Worm (Caenorhabditis elegans) whole organism, L2 larva: ENCODE results near the gene ZK632.14.

ENCODE experiments used
- C34F6.9 ChIP-seq: fragments of 150-350 bp; optimal IDR thresholded peaks from 2 replicates; lab custom pipeline; 2014; ENCODE audit warnings: missing biosample characterization, missing genetic modification characterization
- F13H6.1 ChIP-seq: sonication (generic microtip); optimal IDR thresholded peaks from 2 replicates; lab custom pipeline; 2016; ENCODE audit warnings: missing genetic modification characterization, missing compliant biosample characterization
- Y55F3AM.14 ChIP-seq: fragments of 200-800 bp; sonication (Bioruptor generic); optimal IDR thresholded peaks from 2 replicates; lab custom pipeline; 2018; ENCODE audit warnings: mild to moderate bottlenecking, missing genetic modification characterization, missing compliant biosample characterization
- ZK546.5 ChIP-seq: sonication (generic microtip); optimal IDR thresholded peaks from 2 replicates; lab custom pipeline; 2017; ENCODE audit warnings: missing biosample characterization, missing genetic modification characterization
- alr-1 ChIP-seq: fragments of 150-350 bp; optimal IDR thresholded peaks from 2 replicates; lab custom pipeline; 2014; ENCODE audit warnings: missing biosample characterization, missing genetic modification characterization
- ama-1 ChIP-seq: fragments of 150-350 bp; optimal IDR thresholded peaks from 2 replicates; lab custom pipeline; 2018; ENCODE audit warnings: inconsistent platforms
- blmp-1 ChIP-seq: sonication (generic microtip); optimal IDR thresholded peaks from 2 replicates; lab custom pipeline; 2017; ENCODE audit warnings: missing genetic modification characterization, mild to moderate bottlenecking, missing compliant biosample characterization, antibody characterized with exemption, moderate library complexity; ENCODE audit not compliant: insufficient read depth
- ceh-82 ChIP-seq: fragments of 150-350 bp; optimal IDR thresholded peaks from 2 replicates; lab custom pipeline; 2014; ENCODE audit warnings: missing biosample characterization, missing genetic modification characterization
- crh-2 ChIP-seq: sonication (generic microtip); optimal IDR thresholded peaks from 2 replicates; lab custom pipeline; 2017; ENCODE audit warnings: missing biosample characterization, missing genetic modification characterization
- egl-27 ChIP-seq: sonication (generic microtip); optimal IDR thresholded peaks from 3 replicates; lab custom pipeline; 2017; ENCODE audit warnings: missing biosample characterization, missing genetic modification reagents, missing genetic modification characterization
- elt-1 ChIP-seq: fragments of 150-350 bp; optimal IDR thresholded peaks from 2 replicates; lab custom pipeline; 2014; ENCODE audit warnings: missing biosample characterization, missing genetic modification characterization
- elt-3 ChIP-seq: sonication (generic microtip); optimal IDR thresholded peaks from 2 replicates; lab custom pipeline; 2017; ENCODE audit warnings: missing biosample characterization, missing genetic modification characterization
- fos-1 ChIP-seq: fragments of 150-350 bp; optimal IDR thresholded peaks from 2 replicates; lab custom pipeline; 2014; ENCODE audit warnings: missing biosample characterization, missing genetic modification characterization
- gmeb-1 ChIP-seq: fragments of 150-350 bp; optimal IDR thresholded peaks from 2 replicates; lab custom pipeline; 2014; ENCODE audit warnings: missing biosample characterization, missing genetic modification characterization
- lin-11 ChIP-seq: fragments of 150-350 bp; sonication (generic microtip); optimal IDR thresholded peaks from 2 replicates; lab custom pipeline; 2014; ENCODE audit warnings: missing biosample characterization, missing genetic modification characterization, inconsistent platforms, mixed read lengths
- lin-13 ChIP-seq: fragments of 150-350 bp; optimal IDR thresholded peaks from 2 replicates; lab custom pipeline; 2014; ENCODE audit warnings: missing biosample characterization, missing genetic modification reagents, missing genetic modification characterization
- lin-39 ChIP-seq: fragments of 150-350 bp; optimal IDR thresholded peaks from 2 replicates; lab custom pipeline; 2014; ENCODE audit warnings: missing biosample characterization, missing genetic modification reagents, missing genetic modification characterization
- lsy-2 ChIP-seq, 2 experiments: fragments of 150-350 bp in 1 of 2; sonication (generic microtip) in 1 of 2; optimal IDR thresholded peaks; 2 replicates each; lab custom pipeline; 2014 to 2017; ENCODE audit warnings: missing biosample characterization in 2 of 2, missing genetic modification characterization in 2 of 2
- mab-5 ChIP-seq: fragments of 150-350 bp; optimal IDR thresholded peaks from 2 replicates; lab custom pipeline; 2014; ENCODE audit warnings: missing biosample characterization, missing genetic modification characterization
- mbf-1 ChIP-seq: sonication (generic microtip); optimal IDR thresholded peaks from 2 replicates; lab custom pipeline; 2017; ENCODE audit warnings: missing biosample characterization, missing genetic modification characterization
- mdl-1 ChIP-seq, 2 experiments: fragments of 150-350 bp in 1 of 2; sonication (generic microtip) in 1 of 2; optimal IDR thresholded peaks; 2 replicates each; lab custom pipeline; 2017; ENCODE audit warnings: missing biosample characterization in 2 of 2, missing genetic modification characterization in 2 of 2
- nhr-11 ChIP-seq: fragments of 150-350 bp; optimal IDR thresholded peaks from 2 replicates; lab custom pipeline; 2014; ENCODE audit warnings: missing biosample characterization, missing genetic modification characterization
- nhr-12 ChIP-seq: fragments of 150-350 bp; optimal IDR thresholded peaks from 2 replicates; lab custom pipeline; 2014; ENCODE audit warnings: missing biosample characterization, missing genetic modification characterization
- nhr-129 ChIP-seq: fragments of 150-350 bp; optimal IDR thresholded peaks from 2 replicates; lab custom pipeline; 2014; ENCODE audit warnings: missing biosample characterization, missing genetic modification characterization
- nhr-21 ChIP-seq: fragments of 150-350 bp; optimal IDR thresholded peaks from 2 replicates; lab custom pipeline; 2014; ENCODE audit warnings: missing biosample characterization, missing genetic modification characterization
- nhr-237 ChIP-seq: fragments of 150-350 bp; optimal IDR thresholded peaks from 2 replicates; lab custom pipeline; 2014; ENCODE audit warnings: missing biosample characterization, missing genetic modification characterization
- nhr-25 ChIP-seq: fragments of 150-350 bp; sonication (generic microtip); optimal IDR thresholded peaks from 3 replicates; lab custom pipeline; 2014; ENCODE audit warnings: missing biosample characterization, missing genetic modification characterization
- nhr-6 ChIP-seq: fragments of 150-350 bp; optimal IDR thresholded peaks from 2 replicates; lab custom pipeline; 2014; ENCODE audit warnings: missing biosample characterization, missing genetic modification characterization
- peb-1 ChIP-seq: fragments of 150-350 bp; optimal IDR thresholded peaks from 2 replicates; lab custom pipeline; 2014; ENCODE audit warnings: missing biosample characterization, missing genetic modification characterization
- sem-4 ChIP-seq: fragments of 150-350 bp; optimal IDR thresholded peaks from 2 replicates; lab custom pipeline; 2014; ENCODE audit warnings: missing biosample characterization, missing genetic modification reagents, missing genetic modification characterization
- skn-1 ChIP-seq: sonication (generic microtip); optimal IDR thresholded peaks from 2 replicates; lab custom pipeline; 2017; ENCODE audit warnings: missing biosample characterization, missing genetic modification characterization
- sma-3 ChIP-seq: sonication (generic microtip); optimal IDR thresholded peaks from 2 replicates; lab custom pipeline; 2016; ENCODE audit warnings: missing genetic modification reagents, missing genetic modification characterization, missing compliant biosample characterization
- sma-9 ChIP-seq, 2 experiments: fragments of 150-350 bp in 1 of 2; sonication (generic microtip) in 1 of 2; optimal IDR thresholded peaks; 2 replicates each; lab custom pipeline; 2014 to 2016; ENCODE audit warnings: missing genetic modification characterization in 2 of 2, mild to moderate bottlenecking in 1 of 2, missing biosample characterization in 1 of 2, missing compliant biosample characterization in 1 of 2, missing genetic modification reagents in 1 of 2, moderate library complexity in 1 of 2
- snpc-4 ChIP-seq: fragments of 150-350 bp; optimal IDR thresholded peaks from 2 replicates; lab custom pipeline; 2014; ENCODE audit warnings: missing biosample characterization, missing genetic modification characterization
- unc-39 ChIP-seq: fragments of 150-350 bp; optimal IDR thresholded peaks from 2 replicates; lab custom pipeline; 2014; ENCODE audit warnings: missing biosample characterization, missing genetic modification characterization
- unc-55 ChIP-seq: fragments of 150-350 bp; sonication (generic microtip); optimal IDR thresholded peaks from 3 replicates; lab custom pipeline; 2014; ENCODE audit warnings: missing biosample characterization, missing genetic modification reagents, missing genetic modification characterization
- unc-62 ChIP-seq: fragments of 150-350 bp; optimal IDR thresholded peaks from 2 replicates; lab custom pipeline; 2014; ENCODE audit warnings: missing biosample characterization, missing genetic modification reagents, missing genetic modification characterization
- zag-1 ChIP-seq: fragments of 150-350 bp; optimal IDR thresholded peaks from 2 replicates; lab custom pipeline; 2014; ENCODE audit warnings: missing biosample characterization, missing genetic modification characterization
- ztf-1 ChIP-seq: fragments of 200-800 bp; sonication (Bioruptor generic); conservative IDR thresholded peaks from 2 replicates; pipeline ENCODE4 v1.3.6; 2022; ENCODE audit warnings: missing genetic modification characterization, missing compliant biosample characterization
- ztf-4 ChIP-seq: fragments of 150-350 bp; optimal IDR thresholded peaks from 2 replicates; lab custom pipeline; 2014; ENCODE audit warnings: missing biosample characterization, missing genetic modification characterization

The ZK632.14 gene

DNA sequence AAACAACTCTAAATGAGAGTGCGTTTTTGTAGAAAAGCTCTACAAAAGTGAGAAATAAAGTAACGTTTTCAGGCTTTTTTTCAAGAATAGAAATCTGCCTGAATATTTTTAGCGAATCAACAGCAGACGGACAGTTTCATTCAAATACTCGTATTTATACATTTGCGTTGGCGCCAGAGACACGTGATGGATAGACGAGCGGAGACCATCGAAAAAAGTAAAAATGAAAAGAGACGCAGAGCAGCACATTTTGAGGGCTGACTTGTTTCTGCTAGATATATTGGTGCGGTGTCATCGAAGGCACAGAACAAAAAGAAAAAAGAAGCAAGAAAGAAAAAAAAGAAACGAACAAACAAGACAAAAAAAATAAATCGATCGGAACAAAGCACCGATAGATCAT is 12.8 kb downstream of the ZK632.14 start:
- peak; percentile 46 for TF ChIP-seq sma-3 (GFP tag; lab: Kevin White, UChicago)
- TF ChIP-seq lin-13 (GFP tag; lab: Kevin White, UChicago): peak; percentile 18
- peak; percentile 61 for TF ChIP-seq F13H6.1
- peak; percentile 23 for TF ChIP-seq gmeb-1
- TF ChIP-seq Y55F3AM.14 (GFP tag; lab: Kevin White, UChicago): peak; percentile 82
- peak; percentile 34 for TF ChIP-seq unc-55 (GFP tag; lab: Kevin White, UChicago)
- peak; percentile 68 for TF ChIP-seq crh-2 (tag; lab: Kevin White, UChicago)
- TF ChIP-seq lin-11 (tag; lab: Kevin White, UChicago): no peak
- peak in 1 of 2 experiments; percentile 46 for TF ChIP-seq mdl-1 (tag; optimal IDR thresholded peaks at IDR 0.05; lab: Kevin White, UChicago)
- TF ChIP-seq fos-1 (tag; lab: Kevin White, UChicago): peak; percentile 3
- no peak for TF ChIP-seq peb-1
- TF ChIP-seq mbf-1: no peak
- TF ChIP-seq ztf-4: peak; percentile 65
- TF ChIP-seq ama-1: peak; percentile 93
- peak; percentile 83 for TF ChIP-seq nhr-129
- TF ChIP-seq alr-1 (tag; lab: Kevin White, UChicago): no peak
- TF ChIP-seq lsy-2 (tag; optimal IDR thresholded peaks at IDR 0.05; lab: Kevin White, UChicago): peak in 1 of 2 experiments; percentile 79
- no peak for TF ChIP-seq nhr-237
- peak; percentile 32 for TF ChIP-seq mab-5
- no peak for TF ChIP-seq nhr-21 (tag; lab: Kevin White, UChicago)
- TF ChIP-seq skn-1 (tag; lab: Kevin White, UChicago): no peak
- TF ChIP-seq egl-27 (tag; lab: Kevin White, UChicago): no peak
- TF ChIP-seq C34F6.9 (tag; lab: Kevin White, UChicago): peak; percentile 71
- no peak for TF ChIP-seq ceh-82
- TF ChIP-seq sem-4: peak; percentile 6
- peak; percentile 52 for TF ChIP-seq sma-9 (GFP tag; optimal IDR thresholded peaks at IDR 0.05; lab: Kevin White, UChicago)
- TF ChIP-seq sma-9 (tag; optimal IDR thresholded peaks at IDR 0.05; lab: Kevin White, UChicago): no peak

DNA sequence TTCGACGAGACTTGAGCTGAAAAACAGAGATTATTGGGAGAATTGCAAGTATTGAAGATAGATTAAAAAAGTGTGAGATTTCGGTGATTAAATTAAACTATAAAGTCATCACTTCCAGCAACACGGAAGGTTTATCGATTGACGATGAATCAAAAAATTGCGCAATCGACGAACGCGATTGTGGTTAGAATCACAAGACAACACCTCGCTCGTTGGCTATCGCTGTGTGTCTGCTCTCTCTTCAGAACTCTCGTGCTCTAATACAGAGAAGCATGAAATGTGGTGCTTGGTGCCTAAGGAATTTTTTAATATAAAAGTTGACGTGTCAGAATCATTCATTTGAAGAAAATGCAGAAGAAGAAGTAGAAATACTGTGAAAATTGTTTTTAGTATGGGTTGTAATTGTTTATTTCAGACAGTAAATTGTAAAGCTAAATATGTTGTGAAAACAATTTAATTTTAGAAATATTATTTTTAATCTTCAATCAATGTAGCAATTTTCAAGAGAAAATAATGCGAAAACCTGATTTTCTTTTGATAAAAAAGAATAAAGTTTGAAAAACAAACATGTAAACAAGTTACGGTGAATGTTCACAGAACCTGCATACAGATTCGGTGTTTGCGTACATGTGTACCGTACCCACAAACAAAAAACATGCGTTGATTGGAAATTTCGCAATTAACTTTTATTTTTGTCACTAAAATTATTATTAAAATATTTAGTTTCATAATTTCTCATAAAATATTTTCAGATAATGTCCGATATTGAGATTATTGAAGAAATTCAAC is 14.1 kb downstream of the ZK632.14 start, which contains the start of the genes ZK632.10 and ZK632.11:
ZK632.10 (minus strand) TSS at position 560 of the 789 bp plus-strand sequence.
ZK632.11 (plus strand) TSS at position 753 of the 789 bp plus-strand sequence.
- TF ChIP-seq zag-1 (tag; lab: Kevin White, UChicago) (no peak), ama-1 (no peak), elt-3 (tag; lab: Kevin White, UChicago) (no peak), gmeb-1 (peak; percentile 25), nhr-25 (tag; lab: Kevin White, UChicago) (peak; percentile 9), sma-3 (GFP tag; lab: Kevin White, UChicago) (peak; percentile 36), blmp-1 (tag; lab: Kevin White, UChicago) (no peak), lin-13 (GFP tag; lab: Kevin White, UChicago) (peak; percentile 61), nhr-129 (peak; percentile 44), unc-62 (no peak), mdl-1 (tag; optimal IDR thresholded peaks at IDR 0.05; lab: Kevin White, UChicago) (no peak), fos-1 (tag; lab: Kevin White, UChicago) (peak; percentile 33), nhr-12 (tag; lab: Kevin White, UChicago) (no peak), Y55F3AM.14 (GFP tag; lab: Kevin White, UChicago) (no peak), unc-39 (no peak), skn-1 (tag; lab: Kevin White, UChicago) (no peak), elt-1 (tag; lab: Kevin White, UChicago) (no peak), C34F6.9 (tag; lab: Kevin White, UChicago) (peak; percentile 81), nhr-6 (tag; lab: Kevin White, UChicago) (no peak), ztf-1 (GFP tag; lab: Robert Waterston, UW) (no peak), ZK546.5 (no peak), crh-2 (tag; lab: Kevin White, UChicago) (peak; percentile 30), unc-55 (GFP tag; lab: Kevin White, UChicago) (peak; percentile 93), ztf-4 (peak; percentile 16), mbf-1 (no peak), snpc-4 (no peak), egl-27 (tag; lab: Kevin White, UChicago) (peak; percentile 7), nhr-11 (tag; lab: Kevin White, UChicago) (no peak), alr-1 (tag; lab: Kevin White, UChicago) (no peak), lin-39 (tag; lab: Kevin White, UChicago) (no peak), sma-9 (GFP tag; optimal IDR thresholded peaks at IDR 0.05; lab: Kevin White, UChicago) (no peak), sma-9 (tag; optimal IDR thresholded peaks at IDR 0.05; lab: Kevin White, UChicago) (no peak), lsy-2 (tag; optimal IDR thresholded peaks at IDR 0.05; lab: Kevin White, UChicago) (peak; percentile 86 to 99)
